Worm (Caenorhabditis elegans) whole organism, L4 larva: ENCODE data around the gene Y38H8A.2.
"Not testable (repeated sequence)": the region's sequence is repeated elsewhere in the genome, so short reads cannot be mapped to it uniquely, and the experiment has no call there.

ENCODE experiments used
- F10B5.3 ChIP-seq: sonication (generic microtip); optimal IDR thresholded peaks from 2 replicates; lab custom pipeline; 2016; ENCODE audit warnings: mild to moderate bottlenecking, missing genetic modification characterization, missing compliant biosample characterization
- F44E2.7 ChIP-seq: fragments of 200-800 bp; sonication (Bioruptor generic); IDR thresholded peaks from 2 replicates; pipeline ENCODE4 v2.1.2; 2022; ENCODE audit warnings: missing genetic modification characterization, missing compliant biosample characterization
- T20F7.1 ChIP-seq: fragments of 200-800 bp; sonication (Bioruptor generic); optimal IDR thresholded peaks from 2 replicates; lab custom pipeline; 2018; ENCODE audit warnings: mild to moderate bottlenecking, missing genetic modification characterization, missing compliant biosample characterization
- Y105C5A.15 ChIP-seq: fragments of 200-800 bp; sonication (Bioruptor generic); IDR thresholded peaks from 2 replicates; pipeline ENCODE4 v1.3.6; 2022; ENCODE audit warnings: missing genetic modification characterization, missing compliant biosample characterization
- Y75B8A.6 ChIP-seq: fragments of 200-800 bp; sonication (Bioruptor generic); IDR thresholded peaks from 2 replicates; pipeline ENCODE4 v1.3.6; 2022; ENCODE audit warnings: missing genetic modification reagents, missing genetic modification characterization, missing compliant biosample characterization
- ama-1 ChIP-seq: fragments of 150-350 bp; optimal IDR thresholded peaks from 2 replicates; lab custom pipeline; 2014; ENCODE audit warnings: inconsistent platforms, mixed read lengths
- ceh-32 ChIP-seq: sonication (generic microtip); optimal IDR thresholded peaks from 2 replicates; lab custom pipeline; 2016; ENCODE audit warnings: mild to moderate bottlenecking, missing genetic modification characterization, missing compliant biosample characterization; ENCODE audit not compliant: poor library complexity
- ceh-62 ChIP-seq: sonication (generic microtip); optimal IDR thresholded peaks from 2 replicates; lab custom pipeline; 2017; ENCODE audit warnings: missing biosample characterization, missing genetic modification characterization
- ces-1 ChIP-seq: fragments of 150-350 bp; sonication (generic microtip); optimal IDR thresholded peaks from 4 replicates; lab custom pipeline; 2014; ENCODE audit warnings: missing biosample characterization, missing genetic modification reagents, missing genetic modification characterization
- dmd-6 ChIP-seq: fragments of 200-800 bp; sonication (Bioruptor generic); IDR thresholded peaks from 2 replicates; pipeline ENCODE4 v1.3.6; 2022; ENCODE audit warnings: missing genetic modification reagents, missing genetic modification characterization, missing compliant biosample characterization
- dpl-1 ChIP-seq: fragments of 150-350 bp; optimal IDR thresholded peaks from 2 replicates; lab custom pipeline; 2014; ENCODE audit warnings: missing biosample characterization, missing genetic modification reagents, missing genetic modification characterization
- egl-27 ChIP-seq: sonication (generic microtip); optimal IDR thresholded peaks from 3 replicates; lab custom pipeline; 2017; ENCODE audit warnings: missing biosample characterization, missing genetic modification reagents, missing genetic modification characterization
- hif-1 ChIP-seq, 2 experiments: sonication (generic microtip); optimal IDR thresholded peaks; 2 replicates each; lab custom pipeline; 2016 to 2017; ENCODE audit warnings: missing compliant biosample characterization in 2 of 2, missing genetic modification characterization in 2 of 2, missing genetic modification reagents in 2 of 2, missing genotype in 2 of 2, mild to moderate bottlenecking in 1 of 2
- hlh-11 ChIP-seq: fragments of 200-800 bp; sonication (Bioruptor generic); optimal IDR thresholded peaks from 2 replicates; lab custom pipeline; 2018; ENCODE audit warnings: mild to moderate bottlenecking, missing genetic modification characterization, missing compliant biosample characterization
- hlh-30 ChIP-seq: sonication (generic microtip); optimal IDR thresholded peaks from 2 replicates; lab custom pipeline; 2017; ENCODE audit warnings: antibody characterized with exemption, mild to moderate bottlenecking, missing genetic modification characterization, missing compliant biosample characterization; ENCODE audit not compliant: insufficient read depth
- jun-1 ChIP-seq: fragments of 150-350 bp; optimal IDR thresholded peaks from 2 replicates; lab custom pipeline; 2014; ENCODE audit warnings: missing biosample characterization, missing genetic modification reagents, missing genetic modification characterization
- lim-7 ChIP-seq: fragments of 200-800 bp; sonication (Bioruptor generic); IDR thresholded peaks from 2 replicates; pipeline ENCODE4 v1.3.6; 2022; ENCODE audit warnings: missing genetic modification characterization, missing compliant biosample characterization
- lin-38 ChIP-seq: fragments of 200-800 bp; sonication (Bioruptor generic); IDR thresholded peaks from 2 replicates; pipeline ENCODE4 v1.3.6; 2022; ENCODE audit warnings: missing genetic modification reagents, missing genetic modification characterization, missing compliant biosample characterization
- lsy-2 ChIP-seq, 2 experiments: fragments of 150-350 bp in 1 of 2; sonication (generic microtip) in 1 of 2; optimal IDR thresholded peaks; 2 replicates each; lab custom pipeline; 2014 to 2017; ENCODE audit warnings: missing biosample characterization in 2 of 2, missing genetic modification characterization in 2 of 2
- madf-5 ChIP-seq, 2 experiments: fragments of 200-800 bp; sonication (Bioruptor generic); IDR thresholded peaks; 2 replicates each; pipeline ENCODE4 v1.3.6; 2022; ENCODE audit warnings: missing compliant biosample characterization in 2 of 2, missing genetic modification characterization in 2 of 2
- madf-9 ChIP-seq: fragments of 200-800 bp; sonication (Bioruptor generic); conservative IDR thresholded peaks from 2 replicates; pipeline ENCODE4 v1.3.6; 2022; ENCODE audit warnings: missing genetic modification reagents, missing genetic modification characterization, missing compliant biosample characterization
- mdl-1 ChIP-seq, 2 experiments: fragments of 150-350 bp in 1 of 2; sonication (generic microtip) in 1 of 2; optimal IDR thresholded peaks; 2 replicates each; lab custom pipeline; 2014 to 2017; ENCODE audit warnings: missing biosample characterization in 2 of 2, missing genetic modification characterization in 2 of 2
- mes-2 ChIP-seq: sonication (generic microtip); optimal IDR thresholded peaks from 2 replicates; lab custom pipeline; 2016; ENCODE audit warnings: missing genotype, mild to moderate bottlenecking, missing genetic modification characterization, missing compliant biosample characterization; ENCODE audit not compliant: poor library complexity, severe bottlenecking
- mxl-2 ChIP-seq: fragments of 200-800 bp; sonication (Bioruptor generic); conservative IDR thresholded peaks from 2 replicates; pipeline ENCODE4 v1.3.6; 2022; ENCODE audit warnings: missing genetic modification reagents, missing genetic modification characterization, missing compliant biosample characterization
- nhr-41 ChIP-seq: fragments of 200-800 bp; sonication (Bioruptor generic); IDR thresholded peaks from 2 replicates; pipeline ENCODE4 v1.3.6; 2022; ENCODE audit warnings: missing genetic modification reagents, missing genetic modification characterization, missing compliant biosample characterization
- nhr-48 ChIP-seq: sonication (generic microtip); optimal IDR thresholded peaks from 2 replicates; lab custom pipeline; 2016; ENCODE audit warnings: mild to moderate bottlenecking, missing genetic modification characterization, missing compliant biosample characterization
- nhr-76 ChIP-seq: fragments of 150-350 bp; optimal IDR thresholded peaks from 2 replicates; lab custom pipeline; 2014; ENCODE audit warnings: missing biosample characterization, missing genetic modification characterization
- pha-4 ChIP-seq, 2 experiments: fragments of 150-350 bp in 1 of 2; fragments of 200-800 bp in 1 of 2; sonication (Bioruptor generic) in 1 of 2; IDR thresholded peaks in 1 of 2; optimal IDR thresholded peaks in 1 of 2; 2 replicates each; pipeline versions ENCODE4 v1.3.6 to Lab custom; 2014 to 2022; ENCODE audit warnings: missing genetic modification characterization in 2 of 2, missing genetic modification reagents in 2 of 2, missing biosample characterization in 1 of 2, missing compliant biosample characterization in 1 of 2
- rbr-2 ChIP-seq: sonication (generic microtip); optimal IDR thresholded peaks from 2 replicates; lab custom pipeline; 2016; ENCODE audit warnings: missing genotype, missing genetic modification characterization, missing compliant biosample characterization
- saeg-2 ChIP-seq: fragments of 200-800 bp; sonication (Bioruptor generic); IDR thresholded peaks from 2 replicates; pipeline ENCODE4 v1.3.6; 2022; ENCODE audit warnings: missing genetic modification reagents, missing genetic modification characterization, missing compliant biosample characterization
- set-16 ChIP-seq: fragments of 200-800 bp; sonication (Bioruptor generic); IDR thresholded peaks from 2 replicates; pipeline ENCODE4 v1.3.6; 2022; ENCODE audit warnings: missing genetic modification reagents, missing genetic modification characterization, missing compliant biosample characterization
- snpc-1.2 ChIP-seq: fragments of 200-800 bp; sonication (Bioruptor generic); IDR thresholded peaks from 2 replicates; pipeline ENCODE4 v1.3.6; 2022; ENCODE audit warnings: missing genetic modification reagents, missing genetic modification characterization, missing compliant biosample characterization
- vab-7 ChIP-seq: fragments of 200-800 bp; sonication (Bioruptor generic); IDR thresholded peaks from 2 replicates; pipeline ENCODE4 v1.3.6; 2022; ENCODE audit warnings: missing genetic modification reagents, missing genetic modification characterization, missing compliant biosample characterization
- zip-2 ChIP-seq: fragments of 150-350 bp; optimal IDR thresholded peaks from 2 replicates; lab custom pipeline; 2014; ENCODE audit warnings: missing biosample characterization, missing genetic modification characterization

The Y38H8A.2 gene

ce11 chrIV:13433904-13434303 lies 40.3 kb upstream of the Y38H8A.2 start, which contains the start of gene K09B11.5:
K09B11.5 (minus strand) TSS chrIV:13434004.
- not testable (repeated sequence) for TF ChIP-seq madf-9; ces-1; mxl-2 (GFP tag; lab: Robert Waterston, UW)

DNA sequence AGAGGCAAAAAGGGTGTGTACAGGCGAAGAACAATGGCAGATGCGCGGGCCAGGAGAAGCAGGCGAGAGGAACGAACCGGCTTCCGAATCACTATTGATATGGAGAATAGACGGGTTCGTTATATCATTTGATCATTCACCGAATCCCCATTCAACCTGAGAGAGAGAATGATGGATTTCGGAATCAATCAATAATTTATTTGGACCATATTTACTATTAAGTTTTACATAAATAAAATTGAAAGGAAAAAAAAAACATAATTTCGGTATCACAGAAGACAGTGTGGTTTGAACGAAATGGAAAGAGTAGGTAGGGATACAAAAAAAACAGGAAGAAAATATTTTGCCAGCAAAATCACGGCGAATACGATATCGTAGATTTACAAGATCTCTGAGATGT lies 29.0 kb upstream of the Y38H8A.2 start, which contains the start of gene mam-3:
mam-3 (minus strand) TSS at position 101 of the 400 bp plus-strand sequence.
- TF ChIP-seq nhr-48 (tag; lab: Kevin White, UChicago): no peak
- no peak for TF ChIP-seq madf-9
- no peak for TF ChIP-seq Y75B8A.6 (GFP tag; lab: Robert Waterston, UW)
- no peak for TF ChIP-seq zip-2 (tag; lab: Kevin White, UChicago)
- no peak for TF ChIP-seq dmd-6 (GFP tag; lab: Robert Waterston, UW)
- TF ChIP-seq Y105C5A.15 (GFP tag; lab: Robert Waterston, UW): no peak
- no peak for TF ChIP-seq T20F7.1 (GFP tag; lab: Kevin White, UChicago)
- TF ChIP-seq ceh-62 (tag; lab: Kevin White, UChicago): no peak
- no peak for TF ChIP-seq snpc-1.2
- TF ChIP-seq pha-4 (GFP tag; IDR thresholded peaks at IDR 0.05; lab: Robert Waterston, UW): no peak
- TF ChIP-seq pha-4 (tag; optimal IDR thresholded peaks at IDR 0.05; lab: Kevin White, UChicago): no peak
- TF ChIP-seq vab-7: no peak
- no peak for TF ChIP-seq madf-5 (GFP tag; IDR thresholded peaks at IDR 0.05; lab: Robert Waterston, UW)
- TF ChIP-seq F10B5.3 (tag; lab: Kevin White, UChicago): no peak
- no peak for TF ChIP-seq mdl-1 (tag; optimal IDR thresholded peaks at IDR 0.05; lab: Kevin White, UChicago)
- TF ChIP-seq nhr-76 (tag; lab: Kevin White, UChicago): no peak
- no peak for TF ChIP-seq hlh-11 (tag; lab: Kevin White, UChicago)

ce11 chrIV:13450740-13451139 lies 23.5 kb upstream of the Y38H8A.2 start:
- TF ChIP-seq set-16 (no peak), lin-38 (GFP tag; lab: Robert Waterston, UW) (peak; percentile 38; the same call in 1 of the 2 replicates)

- TF ChIP-seq rbr-2 (tag; lab: Kevin White, UChicago) (peak; percentile 29), hlh-30 (tag; lab: Kevin White, UChicago) (no peak), snpc-1.2 (no peak), lin-38 (GFP tag; lab: Robert Waterston, UW) (peak; percentile 92), ceh-32 (tag; lab: Kevin White, UChicago) (no peak), jun-1 (tag; lab: Kevin White, UChicago) (no peak), egl-27 (tag; lab: Kevin White, UChicago) (no peak), mes-2 (tag; lab: Kevin White, UChicago) (peak; percentile 59), saeg-2 (no peak), F10B5.3 (tag; lab: Kevin White, UChicago) (no peak), hif-1 (tag; optimal IDR thresholded peaks at IDR 0.05; lab: Kevin White, UChicago) (peak in 1 of 2 experiments; percentile 7), ceh-62 (tag; lab: Kevin White, UChicago) (no peak), F44E2.7 (no peak), ama-1 (lab: Kevin White, UChicago) (no peak), nhr-41 (no peak), dpl-1 (peak; percentile 13), lsy-2 (tag; optimal IDR thresholded peaks at IDR 0.05; lab: Kevin White, UChicago) (peak in 1 of 2 experiments; percentile 24), lim-7 (GFP tag; lab: Robert Waterston, UW) (no peak)
- TF ChIP-seq, all 104 proteins: peak for 6
These were observed 20.7 kb upstream of the Y38H8A.2 start for ce11 chrIV:13453509-13453908.
